Worm (Caenorhabditis elegans): ENCODE measurements around the gene B0310.2.
A peak's percentile ranks its signal among the peaks of the same experiment; 100 is the strongest.

Gene B0310.2

DNA sequence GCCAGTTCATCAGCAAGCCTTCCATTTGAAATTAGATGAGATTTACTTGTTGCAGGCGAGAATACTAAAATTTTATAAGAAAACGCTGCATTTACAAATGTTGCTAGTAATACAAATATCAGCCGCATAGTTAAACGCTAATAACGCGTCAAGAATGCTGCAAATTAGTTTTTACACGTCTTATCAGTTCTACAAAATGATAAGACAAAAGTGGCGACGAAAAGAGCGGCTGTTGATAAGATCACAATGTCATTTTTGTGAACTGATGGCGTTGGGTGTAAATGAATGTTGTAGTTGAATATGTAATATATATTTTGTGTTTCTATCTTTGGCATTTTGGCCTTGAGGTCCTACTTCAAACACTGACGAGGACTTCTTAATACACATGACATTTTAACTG lies 23.3 kb upstream of the B0310.2 start, which contains the start of gene ugt-46:
Gene ugt-46, minus strand, starts transcription at position 279 of the 400 bp plus-strand sequence.
- TF ChIP-seq vab-15 (tag; optimal IDR thresholded peaks at IDR 0.05) (no peak), elt-3 (tag; optimal IDR thresholded peaks at IDR 0.05) (peak in 1 of 6 experiments; percentile 38), sup-37 (GFP tag; optimal IDR thresholded peaks at IDR 0.05) (no peak), lin-35 (GFP tag; optimal IDR thresholded peaks at IDR 0.05) (peak in 1 of 2 experiments; percentile 49), nhr-20 (tag; optimal IDR thresholded peaks at IDR 0.05) (peak; percentile 0), nhr-12 (tag; optimal IDR thresholded peaks at IDR 0.05) (no peak), lin-14 (GFP tag; optimal IDR thresholded peaks at IDR 0.05) (peak; percentile 40), nhr-84 (tag; optimal IDR thresholded peaks at IDR 0.05) (no peak), xbp-1 (tag; optimal IDR thresholded peaks at IDR 0.05) (no peak), swsn-7 (tag; optimal IDR thresholded peaks at IDR 0.05) (no peak), nhr-85 (tag) (peak; percentile 40), elt-2 (tag; optimal IDR thresholded peaks at IDR 0.05) (peak; percentile 86)

DNA sequence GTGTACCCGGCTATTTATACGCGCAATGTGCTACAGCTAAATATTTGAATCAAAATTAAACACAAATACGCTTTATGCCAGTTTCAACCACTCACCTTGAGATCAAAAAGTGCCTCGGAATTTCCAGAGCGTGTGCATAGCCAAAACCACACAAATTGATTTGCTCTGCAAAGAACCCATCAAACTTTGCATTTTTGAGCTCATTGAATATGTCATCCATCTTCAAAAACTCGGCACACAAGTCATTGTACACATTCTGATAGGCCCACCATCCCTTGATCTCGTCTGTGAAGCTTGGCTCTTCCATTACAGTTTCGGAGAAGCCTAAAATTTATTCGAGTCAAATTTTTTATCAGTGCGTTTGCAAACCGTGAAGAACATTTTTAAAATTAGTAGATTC lies 22.6 kb upstream of the B0310.2 start:
- TF ChIP-seq nhr-47 (tag; optimal IDR thresholded peaks at IDR 0.05) (no peak), unc-62 (GFP tag; optimal IDR thresholded peaks at IDR 0.05) (no peak), hlh-17 (GFP tag; optimal IDR thresholded peaks at IDR 0.05; ENCODE audit: borderline replicate concordance) (no peak), lin-15B (tag; optimal IDR thresholded peaks at IDR 0.05) (no peak), lin-39 (tag; optimal IDR thresholded peaks at IDR 0.05) (no peak), ceh-63 (GFP tag; optimal IDR thresholded peaks at IDR 0.05) (no peak), lir-3 (tag; optimal IDR thresholded peaks at IDR 0.05; ENCODE audit: poor library complexity) (no peak), hpl-2 (GFP tag; optimal IDR thresholded peaks at IDR 0.05) (no peak), ama-1 (optimal IDR thresholded peaks at IDR 0.05) (no peak)

DNA sequence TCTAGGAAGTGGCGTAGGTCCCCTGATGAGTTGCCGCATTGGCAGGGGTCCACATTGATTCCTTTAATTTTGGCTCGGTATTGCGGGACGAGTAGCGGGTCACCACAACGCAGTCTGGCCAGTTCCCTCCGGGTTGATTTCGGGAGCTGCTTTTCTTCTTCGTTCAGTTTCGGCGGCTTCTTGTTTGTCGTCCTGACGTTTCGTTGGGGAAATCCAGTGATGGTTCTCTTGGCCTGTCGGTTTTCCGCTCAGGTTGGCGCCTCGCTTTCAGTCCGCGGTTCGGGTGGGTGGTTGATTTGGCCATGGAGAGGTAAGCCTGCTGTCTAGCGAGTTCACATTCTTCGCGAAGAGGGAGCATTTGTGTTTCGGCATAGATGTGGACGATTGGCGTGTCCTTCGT lies 22.0 kb upstream of the B0310.2 start:
- TF ChIP-seq lin-39 (tag; optimal IDR thresholded peaks at IDR 0.05) (no peak), dsc-1 (tag; optimal IDR thresholded peaks at IDR 0.05) (no peak), nhr-85 (tag) (peak; percentile 23), ama-1 (optimal IDR thresholded peaks at IDR 0.05) (no peak)

DNA sequence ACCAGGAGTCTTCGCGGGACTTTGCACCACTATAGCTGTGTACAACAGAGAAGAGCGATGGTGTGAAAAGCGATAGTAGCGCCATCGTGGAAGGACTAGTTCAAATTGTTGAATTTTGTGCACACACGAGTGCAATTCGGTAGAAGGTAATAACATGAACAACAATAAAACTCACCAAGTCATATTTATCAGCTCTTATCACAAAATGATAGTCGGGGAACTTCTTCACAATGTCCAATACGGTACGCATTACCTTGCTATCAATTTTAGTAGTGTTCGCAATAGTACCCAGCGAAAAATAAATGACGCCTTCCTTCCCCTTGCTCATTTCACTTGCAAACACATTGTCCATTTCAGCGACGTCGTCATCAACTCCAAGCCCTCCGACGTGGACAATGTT lies 20.9 kb upstream of the B0310.2 start:
- TF ChIP-seq lir-3 (tag; optimal IDR thresholded peaks at IDR 0.05; ENCODE audit: poor library complexity) (no peak), efl-1 (optimal IDR thresholded peaks at IDR 0.05) (no peak), efl-1 (GFP tag; optimal IDR thresholded peaks at IDR 0.05 in 1 of 2) (no peak), unc-98 (GFP tag; IDR thresholded peaks at IDR 0.05) (no peak), ztf-4 (tag; optimal IDR thresholded peaks at IDR 0.05) (no peak), zip-4 (GFP tag; optimal IDR thresholded peaks at IDR 0.05) (no peak), C34B4.2 (tag; optimal IDR thresholded peaks at IDR 0.05) (no peak)

DNA sequence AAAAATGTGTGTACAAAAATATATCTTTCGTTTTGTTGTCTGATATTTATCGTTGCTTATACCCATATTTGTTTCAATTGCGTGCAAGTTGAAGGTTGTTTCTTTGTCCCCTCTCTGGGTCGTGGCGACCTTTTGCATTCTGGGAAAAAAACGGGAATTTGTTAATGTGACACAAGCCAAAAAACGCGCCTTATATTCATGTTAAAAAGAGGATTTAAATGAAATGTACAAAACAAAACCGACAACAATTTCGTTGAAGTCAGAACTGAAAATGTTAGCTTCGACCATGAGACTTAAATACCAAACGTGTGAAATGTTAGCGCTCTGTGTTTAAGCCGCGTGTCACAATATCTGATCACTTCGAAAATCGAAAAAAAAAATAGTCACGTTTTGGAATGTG lies 17.8 kb upstream of the B0310.2 start:
- TF ChIP-seq ceh-82 (tag; optimal IDR thresholded peaks at IDR 0.05) (no peak), elt-2 (tag; optimal IDR thresholded peaks at IDR 0.05) (no peak), unc-86 (tag; optimal IDR thresholded peaks at IDR 0.05) (no peak), Y116A8C.19 (tag; optimal IDR thresholded peaks at IDR 0.05; ENCODE audit: borderline replicate concordance) (no peak), unc-30 (tag; optimal IDR thresholded peaks at IDR 0.05) (no peak), elt-3 (tag; optimal IDR thresholded peaks at IDR 0.05) (no peak), lin-15B (tag; optimal IDR thresholded peaks at IDR 0.05) (no peak), fkh-4 (tag; optimal IDR thresholded peaks at IDR 0.05; ENCODE audit: borderline replicate concordance) (no peak), grh-1 (GFP tag; IDR thresholded peaks at IDR 0.05) (no peak), ceh-90 (tag; optimal IDR thresholded peaks at IDR 0.05) (no peak), pqm-1 (tag; optimal IDR thresholded peaks at IDR 0.05) (no peak), sptf-1 (tag; optimal IDR thresholded peaks at IDR 0.05) (no peak), tbx-2 (tag; optimal IDR thresholded peaks at IDR 0.05) (no peak), nhr-77 (tag; optimal IDR thresholded peaks at IDR 0.05) (no peak), isw-1 (GFP tag; IDR thresholded peaks at IDR 0.05) (no peak)

Measured in whole organism, L1 larva.